Worm (Caenorhabditis elegans): Measurements from ENCODE around the gene nape-1.

DNA sequence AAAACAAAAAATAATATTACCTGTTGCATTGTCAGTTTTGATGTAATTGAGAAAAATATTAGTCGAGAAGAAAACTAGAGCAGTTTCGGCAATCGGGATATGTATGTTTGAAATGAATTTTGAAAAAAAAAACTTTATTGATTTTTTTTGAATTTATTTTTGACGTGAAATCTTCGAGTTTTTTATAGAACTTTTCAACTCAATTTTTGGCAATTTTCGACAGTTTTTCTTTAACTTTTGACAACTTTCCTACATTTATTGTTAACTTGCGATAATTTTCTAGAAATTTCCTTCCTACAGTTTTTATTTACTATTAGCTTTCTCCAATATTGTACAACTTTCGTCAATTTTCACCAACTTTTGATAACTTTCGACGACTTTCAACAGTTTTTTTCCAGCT, 38.8 kb downstream of the nape-1 start, which contains the start of gene Y37E11AL.12:
- no peak for TF ChIP-seq unc-86 (tag; optimal IDR thresholded peaks at IDR 0.05)
- TF ChIP-seq unc-42 (tag; optimal IDR thresholded peaks at IDR 0.05) = no peak
- TF ChIP-seq ceh-48 (tag; optimal IDR thresholded peaks at IDR 0.05) = no peak
- no peak for TF ChIP-seq ama-1 (optimal IDR thresholded peaks at IDR 0.05)
- no peak for TF ChIP-seq pha-4 (tag; optimal IDR thresholded peaks at IDR 0.05)
- TF ChIP-seq dmd-4 (tag; optimal IDR thresholded peaks at IDR 0.05; ENCODE audit: borderline replicate concordance) = no peak
- no peak for TF ChIP-seq F13H6.1 (tag; optimal IDR thresholded peaks at IDR 0.05)
- no peak for TF ChIP-seq lin-11 (tag; optimal IDR thresholded peaks at IDR 0.05)
